Fruit fly (Drosophila melanogaster): Measurements from ENCODE around the gene CG42367.

Gene CG42367

DNA sequence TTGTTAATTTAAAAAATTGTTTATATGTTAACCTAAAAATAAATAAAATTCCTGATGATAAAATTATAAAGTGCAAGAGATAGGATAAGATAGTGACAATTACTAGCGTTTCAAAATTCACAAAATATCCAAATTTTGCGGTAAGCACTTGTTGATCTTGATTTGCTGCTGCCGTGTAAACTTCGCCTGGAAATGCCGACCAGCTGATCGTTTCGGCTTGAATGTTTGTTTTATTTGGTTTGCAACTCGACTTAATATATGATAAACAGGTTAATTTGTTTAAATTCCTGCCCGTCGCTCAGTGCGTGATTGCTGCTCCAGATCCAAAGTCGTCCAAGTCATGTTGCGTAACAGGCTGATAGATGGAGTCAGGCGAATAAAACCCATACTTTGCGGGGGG lies 9.0 kb upstream of the CG42367 start, which contains the start of gene CG4592 (continued):
- TF ChIP-seq Ravus (GFP tag; IDR thresholded peaks at IDR 0.05): no peak
- TF ChIP-seq CG10565 (GFP tag; optimal IDR thresholded peaks at IDR 0.05): no peak
- TF ChIP-seq esg (GFP tag; conservative IDR thresholded peaks at IDR 0.05): no peak
- TF ChIP-seq Dip2 (GFP tag; IDR thresholded peaks at IDR 0.05): no peak
- TF ChIP-seq crol (GFP tag; IDR thresholded peaks at IDR 0.05): no peak
- no peak for TF ChIP-seq Opbp (GFP tag; IDR thresholded peaks at IDR 0.05; ENCODE audit: partially characterized antibody)
- peak; percentile 90 for TF ChIP-seq Ets65A (GFP tag)
- no peak for TF ChIP-seq CG5953 (GFP tag; IDR thresholded peaks at IDR 0.05)
- TF ChIP-seq CG7357 (GFP tag; IDR thresholded peaks at IDR 0.05): no peak
- 0 out of 2 replicates have a peak, but pooled peaks have one; percentile 32 for TF ChIP-seq CG17328 (GFP tag; IDR thresholded peaks at IDR 0.05)
- TF ChIP-seq CG10274 (GFP tag; optimal IDR thresholded peaks at IDR 0.05): no peak
- TF ChIP-seq CG4730 (GFP tag; IDR thresholded peaks at IDR 0.05): no peak
- no peak for TF ChIP-seq CG6272 (GFP tag; IDR thresholded peaks at IDR 0.05)
- TF ChIP-seq Mrtf (GFP tag; IDR thresholded peaks at IDR 0.05): peak; percentile 31; the same call in 2 of the 3 replicates
- no peak for TF ChIP-seq CG8359 (GFP tag; optimal IDR thresholded peaks at IDR 0.05; ENCODE audit: borderline replicate concordance)
- TF ChIP-seq pnt (GFP tag; optimal IDR thresholded peaks at IDR 0.05): no peak
- TF ChIP-seq D (optimal IDR thresholded peaks at IDR 0.05): no peak
- no peak for TF ChIP-seq D (GFP tag; optimal IDR thresholded peaks at IDR 0.05)
- no peak for TF ChIP-seq cad (GFP tag; optimal IDR thresholded peaks at IDR 0.05)
- no peak for TF ChIP-seq Mes4 (GFP tag; optimal IDR thresholded peaks at IDR 0.05)
- no peak for TF ChIP-seq org-1 (GFP tag; optimal IDR thresholded peaks at IDR 0.05)
- no peak for TF ChIP-seq CG8089 (GFP tag; optimal IDR thresholded peaks at IDR 0.05)
- TF ChIP-seq Sox100B (GFP tag; optimal IDR thresholded peaks at IDR 0.05): no peak
- peak; percentile 73; the same call in 2 of the 3 replicates for TF ChIP-seq CG11456 (GFP tag; IDR thresholded peaks at IDR 0.05)
- TF ChIP-seq Spps (tag; optimal IDR thresholded peaks at IDR 0.05): peak; percentile 22
- no peak for TF ChIP-seq CG8388 (GFP tag; optimal IDR thresholded peaks at IDR 0.05)
- no peak for TF ChIP-seq CG17359 (tag; optimal IDR thresholded peaks at IDR 0.05)
- TF ChIP-seq CG43689 (GFP tag; IDR thresholded peaks at IDR 0.05): no peak
- TF ChIP-seq Atf3 (GFP tag; optimal IDR thresholded peaks at IDR 0.05): no peak
- peak; percentile 61 for TF ChIP-seq Sox102F (GFP tag; optimal IDR thresholded peaks at IDR 0.05)
- no peak for TF ChIP-seq NK7.1 (GFP tag; optimal IDR thresholded peaks at IDR 0.05)
- no peak for TF ChIP-seq ase (GFP tag; IDR thresholded peaks at IDR 0.05)
- TF ChIP-seq GATAe (GFP tag; conservative IDR thresholded peaks at IDR 0.05): no peak
- TF ChIP-seq HmgD (GFP tag; optimal IDR thresholded peaks at IDR 0.05): no peak
- TF ChIP-seq sima (GFP tag; optimal IDR thresholded peaks at IDR 0.05): no peak
- no peak for TF ChIP-seq grau (tag; optimal IDR thresholded peaks at IDR 0.05)
- no peak for TF ChIP-seq Hr78 (GFP tag; optimal IDR thresholded peaks at IDR 0.05)
- peak; percentile 18 for TF ChIP-seq ems (GFP tag; optimal IDR thresholded peaks at IDR 0.05)
- TF ChIP-seq HLHmδ (GFP tag; optimal IDR thresholded peaks at IDR 0.05): no peak
- no peak for TF ChIP-seq CG11093 (GFP tag; IDR thresholded peaks at IDR 0.05)
- no peak for TF ChIP-seq croc (GFP tag; conservative IDR thresholded peaks at IDR 0.05)
- TF ChIP-seq CG8281 (tag; optimal IDR thresholded peaks at IDR 0.05): no peak
- TF ChIP-seq unpg (GFP tag; optimal IDR thresholded peaks at IDR 0.05): no peak
- peak; percentile 57 for TF ChIP-seq tin (GFP tag; optimal IDR thresholded peaks at IDR 0.05)
- TF ChIP-seq tx (GFP tag; optimal IDR thresholded peaks at IDR 0.05): no peak
- TF ChIP-seq CG3726 (GFP tag; IDR thresholded peaks at IDR 0.05): no peak
- no peak for TF ChIP-seq CG7556 (GFP tag; optimal IDR thresholded peaks at IDR 0.05)
- no peak for TF ChIP-seq fru (optimal IDR thresholded peaks at IDR 0.05)
- TF ChIP-seq abd-A (tag; optimal IDR thresholded peaks at IDR 0.05): no peak
- no peak for TF ChIP-seq disco-r (GFP tag; optimal IDR thresholded peaks at IDR 0.05)
- no peak for TF ChIP-seq amos (GFP tag; IDR thresholded peaks at IDR 0.05; ENCODE audit: partially characterized antibody)
- peak; percentile 66 for TF ChIP-seq CG32532 (GFP tag; IDR thresholded peaks at IDR 0.05)
- peak; percentile 45 for TF ChIP-seq her (GFP tag; optimal IDR thresholded peaks at IDR 0.05)

All from whole organism, embryonic.